Fruit fly (Drosophila melanogaster): ENCODE data around the gene CG10063.

dm6 chr3L:6943948-6944319 is 28.3 kb downstream of the CG10063 start:
- TF ChIP-seq Crg-1 (GFP tag; optimal IDR thresholded peaks at IDR 0.05) (no peak), CG1620 (GFP tag; optimal IDR thresholded peaks at IDR 0.05) (no peak), toe (GFP tag; optimal IDR thresholded peaks at IDR 0.05) (no peak), kay (GFP tag; ENCODE audit: borderline replicate concordance) (no peak), cnc (optimal IDR thresholded peaks at IDR 0.05) (no peak), CG7045 (GFP tag; optimal IDR thresholded peaks at IDR 0.05) (no peak), CG11617 (GFP tag; optimal IDR thresholded peaks at IDR 0.05) (no peak)
